Fruit fly (Drosophila melanogaster): ENCODE results near the gene CG14671.

DNA sequence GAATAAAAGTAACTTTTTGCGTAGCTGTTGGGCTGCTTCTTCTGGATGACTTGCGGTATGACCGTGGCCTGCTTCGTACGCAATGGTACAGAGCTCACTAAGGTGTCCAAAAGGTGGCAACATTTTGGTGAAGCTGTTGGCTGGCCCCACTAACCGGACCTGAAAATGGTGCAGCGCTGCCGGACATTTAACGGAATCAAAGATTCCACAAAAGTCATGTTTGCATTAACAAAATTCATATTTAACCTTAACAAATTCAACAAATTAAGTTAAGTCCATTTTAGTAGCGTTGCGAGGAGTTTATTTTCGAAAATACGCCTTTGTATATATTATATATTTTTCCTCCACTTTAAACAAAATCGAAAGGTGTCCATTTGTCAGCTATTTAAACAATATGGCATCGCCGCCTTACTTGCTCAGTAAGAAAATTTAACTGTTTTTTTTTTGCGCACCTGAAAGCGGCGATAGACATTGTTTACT is 36.5 kb upstream of the CG14671 start, which contains the start of the genes kra and SecS:
- TF ChIP-seq bab1 (GFP tag; optimal IDR thresholded peaks at IDR 0.05) (peak; percentile 46), Crg-1 (GFP tag; optimal IDR thresholded peaks at IDR 0.05) (peak; percentile 76), CG33017 (tag; optimal IDR thresholded peaks at IDR 0.05) (peak; percentile 41), CG11617 (GFP tag; optimal IDR thresholded peaks at IDR 0.05) (peak; percentile 81), cic (GFP tag; optimal IDR thresholded peaks at IDR 0.05) (no peak), Hr96 (GFP tag; optimal IDR thresholded peaks at IDR 0.05) (no peak), toe (GFP tag; optimal IDR thresholded peaks at IDR 0.05) (no peak)

Measured in whole organism, adult.